Fruit fly (Drosophila melanogaster): Measurements from ENCODE around the gene tfc.

The tfc gene

DNA sequence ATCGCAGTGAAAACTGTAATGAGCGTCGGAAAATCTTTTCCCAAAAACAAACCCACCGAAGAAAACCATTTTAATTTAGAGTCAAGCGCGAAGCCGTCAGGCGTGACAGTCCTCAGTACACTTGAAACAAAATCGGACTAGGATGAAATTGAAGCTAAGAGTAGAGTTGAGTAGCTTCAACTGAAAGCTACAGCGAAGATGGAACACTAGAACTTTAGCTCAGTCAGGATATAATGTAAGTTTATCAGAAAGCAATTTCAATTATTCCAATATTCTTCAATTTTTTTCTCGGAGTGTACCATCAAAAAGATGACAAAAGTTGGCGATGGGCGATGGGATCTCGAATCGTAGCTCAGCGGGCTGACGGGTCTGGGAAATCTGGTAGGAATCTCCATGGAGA, 39.8 kb upstream of the tfc start (continued):
- no peak for TF ChIP-seq prd (optimal IDR thresholded peaks at IDR 0.05)
- peak; percentile 73; the same call in 2 of the 3 replicates for TF ChIP-seq prd (GFP tag; IDR thresholded peaks at IDR 0.05)
- peak; percentile 48 for TF ChIP-seq tap (tag; optimal IDR thresholded peaks at IDR 0.05)
- peak; percentile 33; the same call in 1 of the 2 replicates for TF ChIP-seq dimm (GFP tag; IDR thresholded peaks at IDR 0.05)
- 0 out of 2 replicates have a peak, but pooled peaks have one; percentile 25 for TF ChIP-seq ssp (GFP tag; IDR thresholded peaks at IDR 0.05)
- TF ChIP-seq HHEX (GFP tag; optimal IDR thresholded peaks at IDR 0.05): peak; percentile 29
- TF ChIP-seq CG6689 (GFP tag; IDR thresholded peaks at IDR 0.05): peak; percentile 59; the same call in 1 of the 2 replicates
- no peak for TF ChIP-seq hkb (optimal IDR thresholded peaks at IDR 0.05)
- TF ChIP-seq hkb (GFP tag; IDR thresholded peaks at IDR 0.05): peak; percentile 73; the same call in 1 of the 2 replicates
- peak; percentile 45 for TF ChIP-seq lmd (GFP tag; IDR thresholded peaks at IDR 0.05)
- TF ChIP-seq BEAF-32 (GFP tag; optimal IDR thresholded peaks at IDR 0.05): no peak
- TF ChIP-seq D (optimal IDR thresholded peaks at IDR 0.05): no peak
- peak; percentile 48 for TF ChIP-seq D (GFP tag; optimal IDR thresholded peaks at IDR 0.05)
- TF ChIP-seq CG8281 (tag; optimal IDR thresholded peaks at IDR 0.05): no peak
- peak; percentile 34 for TF ChIP-seq CG8924 (tag; optimal IDR thresholded peaks at IDR 0.05)
- peak; percentile 10 for TF ChIP-seq slp2 (GFP tag; optimal IDR thresholded peaks at IDR 0.05)
- TF ChIP-seq CG15011 (GFP tag; optimal IDR thresholded peaks at IDR 0.05): peak; percentile 15
- peak; percentile 58 for TF ChIP-seq gsb-n (tag; optimal IDR thresholded peaks at IDR 0.05)
- TF ChIP-seq CG30020 (tag; optimal IDR thresholded peaks at IDR 0.05): no peak
- peak; percentile 32 for TF ChIP-seq CG12769 (tag; optimal IDR thresholded peaks at IDR 0.05)
- TF ChIP-seq CG4820 (GFP tag; optimal IDR thresholded peaks at IDR 0.05): peak; percentile 63
- no peak for TF ChIP-seq nerfin-2 (GFP tag; IDR thresholded peaks at IDR 0.05; ENCODE audit: partially characterized antibody)
- TF ChIP-seq CG2678 (tag; optimal IDR thresholded peaks at IDR 0.05): peak; percentile 60
- peak; percentile 37; the same call in 1 of the 2 replicates for TF ChIP-seq CG11247 (GFP tag; IDR thresholded peaks at IDR 0.05)
- TF ChIP-seq Abd-B (GFP tag; optimal IDR thresholded peaks at IDR 0.05): peak; percentile 14
- peak; percentile 12 for TF ChIP-seq Camta (GFP tag; optimal IDR thresholded peaks at IDR 0.05)
- 0 out of 2 replicates have a peak, but pooled peaks have one; percentile 8 for TF ChIP-seq CG4404 (GFP tag; IDR thresholded peaks at IDR 0.05)
- no peak for TF ChIP-seq CG34376 (GFP tag; optimal IDR thresholded peaks at IDR 0.05)
- TF ChIP-seq CG12942 (GFP tag; optimal IDR thresholded peaks at IDR 0.05): no peak
- TF ChIP-seq Rx (GFP tag; IDR thresholded peaks at IDR 0.05): peak; percentile 11; the same call in 1 of the 2 replicates
- TF ChIP-seq trem (tag; optimal IDR thresholded peaks at IDR 0.05): peak; percentile 54
- TF ChIP-seq Fer3 (tag; optimal IDR thresholded peaks at IDR 0.05): peak; percentile 42
- TF ChIP-seq Hand (GFP tag; optimal IDR thresholded peaks at IDR 0.05): no peak
- TF ChIP-seq CG10267 (tag; optimal IDR thresholded peaks at IDR 0.05): peak; percentile 14
- TF ChIP-seq Sox102F (GFP tag; optimal IDR thresholded peaks at IDR 0.05): peak; percentile 64
- peak; percentile 42 for TF ChIP-seq CG12391 (tag; optimal IDR thresholded peaks at IDR 0.05)
- TF ChIP-seq tin (GFP tag; optimal IDR thresholded peaks at IDR 0.05): peak; percentile 53
- TF ChIP-seq Hr78 (GFP tag; optimal IDR thresholded peaks at IDR 0.05): no peak
- peak; percentile 71 for TF ChIP-seq vvl (GFP tag; IDR thresholded peaks at IDR 0.05)
- peak; percentile 47 for TF ChIP-seq btn (GFP tag; optimal IDR thresholded peaks at IDR 0.05)
- peak; percentile 34 for TF ChIP-seq CG10654 (GFP tag; optimal IDR thresholded peaks at IDR 0.05)
- no peak for TF ChIP-seq br (optimal IDR thresholded peaks at IDR 0.05)
- peak; percentile 38 for TF ChIP-seq pum (GFP tag; optimal IDR thresholded peaks at IDR 0.05)
- peak; percentile 49 for TF ChIP-seq Oli (tag; optimal IDR thresholded peaks at IDR 0.05)
- no peak for TF ChIP-seq CG34224 (GFP tag; IDR thresholded peaks at IDR 0.05; ENCODE audit: partially characterized antibody)
- peak; percentile 48 for TF ChIP-seq CG17829 (tag; optimal IDR thresholded peaks at IDR 0.05)
- peak; percentile 32 for TF ChIP-seq CG17385 (GFP tag; optimal IDR thresholded peaks at IDR 0.05)
- TF ChIP-seq CG14441 (GFP tag; IDR thresholded peaks at IDR 0.05): 0 out of 2 replicates have a peak, but pooled peaks have one; percentile 18
- TF ChIP-seq CG2875 (GFP tag; optimal IDR thresholded peaks at IDR 0.05): peak; percentile 43
- TF ChIP-seq Ssrp (tag; optimal IDR thresholded peaks at IDR 0.05): peak; percentile 47
- peak; percentile 65 for TF ChIP-seq sisA (GFP tag; IDR thresholded peaks at IDR 0.05)

All from whole organism, embryonic.